Worm (Caenorhabditis elegans) whole organism, mixed stage, embryonic: ENCODE results near the gene slc-25A10.

Experiments
- M03D4.4 ChIP-seq: sonication (generic microtip); optimal IDR thresholded peaks from 2 replicates; lab custom pipeline; 2017; ENCODE audit warnings: mild to moderate bottlenecking, missing genetic modification characterization, missing compliant biosample characterization
- blmp-1 ChIP-seq: fragments of 150-350 bp; optimal IDR thresholded peaks from 2 replicates; lab custom pipeline; 2014; ENCODE audit warnings: missing biosample characterization, missing genetic modification characterization
- ceh-39 ChIP-seq: fragments of 150-350 bp; optimal IDR thresholded peaks from 2 replicates; lab custom pipeline; 2014; ENCODE audit warnings: missing biosample characterization, missing genetic modification characterization
- ceh-43 ChIP-seq: fragments of 200-800 bp; sonication (Bioruptor generic); optimal IDR thresholded peaks from 2 replicates; lab custom pipeline; 2018; ENCODE audit warnings: mild to moderate bottlenecking, missing genetic modification characterization, moderate library complexity, missing compliant biosample characterization
- ces-1 ChIP-seq: fragments of 150-350 bp; optimal IDR thresholded peaks from 2 replicates; lab custom pipeline; 2014; ENCODE audit warnings: missing biosample characterization, missing genetic modification reagents, missing genetic modification characterization
- cnd-1 ChIP-seq: fragments of 200-800 bp; sonication (Bioruptor generic); optimal IDR thresholded peaks from 2 replicates; lab custom pipeline; 2018; ENCODE audit warnings: mild to moderate bottlenecking, missing genetic modification characterization, missing compliant biosample characterization
- drap-1 ChIP-seq: fragments of 200-800 bp; sonication (Bioruptor generic); optimal IDR thresholded peaks from 3 replicates; lab custom pipeline; 2018; ENCODE audit warnings: mild to moderate bottlenecking, missing genetic modification characterization, missing compliant biosample characterization
- elt-1 ChIP-seq: sonication (generic microtip); optimal IDR thresholded peaks from 2 replicates; lab custom pipeline; 2017; ENCODE audit warnings: missing genetic modification characterization, mild to moderate bottlenecking, missing compliant biosample characterization, antibody characterized with exemption, moderate library complexity, borderline replicate concordance; ENCODE audit not compliant: insufficient read depth
- elt-3 ChIP-seq: fragments of 150-350 bp; optimal IDR thresholded peaks from 2 replicates; lab custom pipeline; 2014; ENCODE audit warnings: missing biosample characterization, missing genetic modification characterization
- flh-1 ChIP-seq: fragments of 200-800 bp; sonication (Bioruptor generic); optimal IDR thresholded peaks from 2 replicates; lab custom pipeline; 2018; ENCODE audit warnings: mild to moderate bottlenecking, missing genetic modification characterization, moderate library complexity, missing compliant biosample characterization
- ham-2 ChIP-seq: fragments of 200-800 bp; sonication (Bioruptor generic); optimal IDR thresholded peaks from 2 replicates; lab custom pipeline; 2018; ENCODE audit warnings: mild to moderate bottlenecking, missing genetic modification characterization, missing compliant biosample characterization
- lin-13 ChIP-seq: fragments of 150-350 bp; optimal IDR thresholded peaks from 2 replicates; lab custom pipeline; 2014; ENCODE audit warnings: missing biosample characterization, missing genetic modification characterization
- lin-32 ChIP-seq: fragments of 200-800 bp; sonication (Bioruptor generic); optimal IDR thresholded peaks from 2 replicates; lab custom pipeline; 2018; ENCODE audit warnings: mild to moderate bottlenecking, missing genetic modification characterization, missing compliant biosample characterization
- lsy-2 ChIP-seq: fragments of 150-350 bp; optimal IDR thresholded peaks from 2 replicates; lab custom pipeline; 2014; ENCODE audit warnings: missing biosample characterization, missing genetic modification characterization
- mep-1 ChIP-seq: fragments of 150-350 bp; optimal IDR thresholded peaks from 2 replicates; lab custom pipeline; 2017; ENCODE audit warnings: missing biosample characterization, missing genetic modification reagents, missing genetic modification characterization, inconsistent platforms
- mls-2 ChIP-seq: sonication (generic microtip); optimal IDR thresholded peaks from 2 replicates; lab custom pipeline; 2016; ENCODE audit warnings: mild to moderate bottlenecking, missing genetic modification characterization, moderate library complexity, missing compliant biosample characterization
- nhr-12 ChIP-seq: fragments of 150-350 bp; optimal IDR thresholded peaks from 2 replicates; lab custom pipeline; 2014; ENCODE audit warnings: missing biosample characterization, missing genetic modification characterization
- nhr-237 ChIP-seq: fragments of 150-350 bp; optimal IDR thresholded peaks from 2 replicates; lab custom pipeline; 2014; ENCODE audit warnings: missing biosample characterization, missing genetic modification characterization
- nhr-76 ChIP-seq: sonication (generic microtip); optimal IDR thresholded peaks from 2 replicates; lab custom pipeline; 2017; ENCODE audit warnings: missing biosample characterization, missing genetic modification characterization
- pha-4 ChIP-seq: fragments of 150-350 bp; optimal IDR thresholded peaks from 2 replicates; lab custom pipeline; 2018; ENCODE audit warnings: missing biosample characterization, missing genetic modification reagents, missing genetic modification characterization
- snpc-4 ChIP-seq: fragments of 150-350 bp; optimal IDR thresholded peaks from 2 replicates; lab custom pipeline; 2014; ENCODE audit warnings: missing biosample characterization, missing genetic modification characterization
- sptf-1 ChIP-seq: sonication (generic microtip); optimal IDR thresholded peaks from 2 replicates; lab custom pipeline; 2017; ENCODE audit warnings: mild to moderate bottlenecking, missing genetic modification characterization, moderate library complexity, missing compliant biosample characterization
- tbx-8 ChIP-seq: fragments of 200-800 bp; sonication (Bioruptor generic); optimal IDR thresholded peaks from 2 replicates; lab custom pipeline; 2018; ENCODE audit warnings: mild to moderate bottlenecking, missing genetic modification characterization, moderate library complexity, missing compliant biosample characterization
- unc-120 ChIP-seq: sonication (generic microtip); optimal IDR thresholded peaks from 2 replicates; lab custom pipeline; 2017; ENCODE audit warnings: missing genetic modification characterization, missing compliant biosample characterization; ENCODE audit not compliant: poor library complexity, severe bottlenecking
- unc-39 ChIP-seq: fragments of 150-350 bp; optimal IDR thresholded peaks from 2 replicates; lab custom pipeline; 2014; ENCODE audit warnings: missing biosample characterization, missing genetic modification characterization
- unc-62 ChIP-seq: fragments of 150-350 bp; optimal IDR thresholded peaks from 2 replicates; lab custom pipeline; 2014; ENCODE audit warnings: missing biosample characterization, missing genetic modification reagents, missing genetic modification characterization
- zip-8 ChIP-seq: fragments of 150-350 bp; optimal IDR thresholded peaks from 2 replicates; lab custom pipeline; 2014; ENCODE audit warnings: missing biosample characterization, missing genetic modification characterization
- ztf-11 ChIP-seq: fragments of 150-350 bp; optimal IDR thresholded peaks from 2 replicates; lab custom pipeline; 2014; ENCODE audit warnings: missing biosample characterization, missing genetic modification characterization

slc-25A10 gene

DNA sequence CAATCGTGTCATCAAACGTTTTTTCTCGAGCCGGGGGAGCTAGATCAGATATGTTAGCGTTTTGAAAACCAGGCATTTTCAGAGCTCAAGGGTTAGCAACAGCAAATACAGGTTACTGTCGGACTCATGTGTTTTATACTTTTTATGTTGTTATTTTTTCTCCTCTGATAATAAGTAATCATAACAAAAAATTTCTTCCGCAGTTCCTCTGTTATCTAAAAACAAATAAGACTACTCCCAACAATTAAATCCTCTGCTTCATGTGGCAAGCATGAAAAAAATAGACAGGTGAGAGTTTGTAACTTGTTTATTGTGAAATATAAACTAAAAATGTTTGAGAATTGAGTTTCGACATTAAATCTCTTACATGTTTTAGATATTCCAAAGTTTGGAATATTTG is 6.9 kb downstream of the slc-25A10 start, which contains the start of gene smf-2:
TSS of gene smf-2 (minus strand) at position 101 of the 400 bp plus-strand sequence.
- no peak for TF ChIP-seq nhr-76 (tag; lab: Kevin White, UChicago)
- TF ChIP-seq ztf-11 = no peak
- no peak for TF ChIP-seq ham-2 (GFP tag; lab: Kevin White, UChicago)
- no peak for TF ChIP-seq lin-13 (tag; lab: Kevin White, UChicago)

DNA sequence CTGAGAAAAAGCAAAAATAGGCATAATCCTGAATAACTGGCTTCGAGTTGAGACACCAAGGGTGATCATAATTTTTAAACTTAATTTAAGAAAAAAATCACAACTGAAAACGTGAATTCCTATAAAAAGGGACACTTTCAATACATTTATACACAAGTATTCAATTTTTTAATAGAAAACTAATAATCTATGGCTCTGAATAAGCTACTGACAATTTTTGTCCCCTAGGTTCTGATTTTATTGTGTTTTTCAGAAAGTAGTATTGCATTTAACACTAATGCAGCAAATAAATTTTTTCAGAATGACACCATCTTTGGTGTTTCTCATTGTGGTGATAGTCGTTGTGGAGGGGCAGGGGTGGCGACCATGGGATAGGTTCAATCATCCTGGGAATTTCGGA is 12.2 kb downstream of the slc-25A10 start, which contains the start of gene nas-11:
TSS of gene nas-11 (plus strand) at position 301 of the 400 bp plus-strand sequence.
- TF ChIP-seq lin-13 (tag; lab: Kevin White, UChicago) = no peak
- TF ChIP-seq nhr-237 (tag; lab: Kevin White, UChicago) = no peak
- TF ChIP-seq elt-3 = no peak
- no peak for TF ChIP-seq unc-120 (tag; lab: Kevin White, UChicago)
- TF ChIP-seq blmp-1 (tag; lab: Kevin White, UChicago) = no peak
- no peak for TF ChIP-seq drap-1 (GFP tag; lab: Kevin White, UChicago)
- TF ChIP-seq zip-8 (tag; lab: Kevin White, UChicago) = no peak
- no peak for TF ChIP-seq unc-62
- no peak for TF ChIP-seq mls-2
- TF ChIP-seq tbx-8 (GFP tag; lab: Kevin White, UChicago) = no peak

DNA sequence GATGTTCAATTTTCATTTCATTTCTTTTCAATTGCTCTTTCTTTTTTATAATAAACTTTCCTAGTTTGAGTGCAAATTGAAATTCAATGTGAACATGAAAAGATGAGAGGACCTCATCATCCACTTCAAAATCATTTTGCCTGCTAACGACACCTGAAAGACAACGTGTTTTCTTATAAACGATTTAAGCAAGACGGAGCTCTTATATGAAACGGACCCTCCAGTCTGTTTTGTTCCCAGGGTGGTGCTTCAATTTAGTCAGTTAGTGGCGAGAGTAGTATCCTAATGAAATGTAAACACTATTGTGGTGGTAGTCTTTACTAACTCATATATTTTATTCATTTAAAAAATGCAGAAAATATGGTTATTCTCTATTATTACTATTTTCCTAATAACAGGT is 16.2 kb downstream of the slc-25A10 start, which contains the start of gene acr-3:
TSS of gene acr-3 (plus strand) at position 301 of the 400 bp plus-strand sequence.
- TF ChIP-seq mls-2 (no peak), snpc-4 (tag; lab: Kevin White, UChicago) (no peak), ces-1 (GFP tag; lab: Kevin White, UChicago) (no peak), cnd-1 (no peak), pha-4 (tag; lab: Kevin White, UChicago) (no peak), nhr-237 (tag; lab: Kevin White, UChicago) (no peak), tbx-8 (GFP tag; lab: Kevin White, UChicago) (no peak), nhr-12 (tag; lab: Kevin White, UChicago) (no peak)
- TF ChIP-seq, all 35 proteins: peak for 0

DNA sequence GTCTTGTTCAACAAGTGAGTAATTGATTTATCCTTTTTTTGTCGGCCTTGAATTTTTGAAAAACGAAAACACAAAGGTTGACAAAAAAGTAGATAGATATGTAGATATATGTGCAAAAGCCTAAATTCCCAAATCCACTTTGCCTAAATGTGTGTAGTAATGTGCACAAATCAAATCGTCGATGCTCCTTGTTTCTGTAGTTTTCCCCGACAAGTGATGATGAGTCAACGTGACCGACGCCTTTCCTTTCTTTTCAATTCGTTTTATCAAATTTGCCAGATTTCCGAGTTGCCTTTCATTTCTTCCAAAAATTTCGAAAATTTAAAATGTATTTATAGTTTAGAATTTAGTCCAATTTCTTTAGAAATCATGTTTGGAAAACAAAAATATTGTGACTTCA is 20.3 kb downstream of the slc-25A10 start:
- TF ChIP-seq lin-32 (GFP tag; lab: Kevin White, UChicago) = no peak
- peak; percentile 91 for TF ChIP-seq ces-1 (GFP tag; lab: Kevin White, UChicago)

DNA sequence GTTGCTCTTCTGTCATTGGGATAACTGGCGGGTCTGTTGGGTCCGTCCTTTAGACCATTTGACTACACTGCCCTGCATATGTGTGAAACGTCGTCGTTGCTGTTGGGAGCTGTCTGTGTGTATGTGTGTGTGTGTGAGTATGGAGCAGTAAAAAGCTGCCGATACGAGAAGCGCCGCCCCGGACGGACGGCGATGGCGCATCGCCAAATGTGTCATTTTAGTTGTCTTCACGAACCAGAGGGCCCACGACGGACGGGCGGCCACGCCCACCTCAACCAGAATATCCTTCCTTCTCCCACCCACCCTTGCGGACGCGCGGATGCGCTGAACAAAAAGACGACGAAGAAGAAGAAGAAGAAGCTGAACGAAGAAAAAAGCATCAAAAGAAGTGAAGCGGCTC is 23.2 kb downstream of the slc-25A10 start, which contains the start of gene acr-2:
TSS of gene acr-2 (plus strand) at position 301 of the 400 bp plus-strand sequence.
- TF ChIP-seq snpc-4 (tag; lab: Kevin White, UChicago) (no peak), ceh-39 (tag; lab: Kevin White, UChicago) (no peak), sptf-1 (tag; lab: Kevin White, UChicago) (no peak), flh-1 (GFP tag; lab: Kevin White, UChicago) (no peak), lin-32 (GFP tag; lab: Kevin White, UChicago) (no peak), lsy-2 (tag; lab: Kevin White, UChicago) (no peak), zip-8 (tag; lab: Kevin White, UChicago) (no peak), ces-1 (GFP tag; lab: Kevin White, UChicago) (no peak), unc-39 (tag; lab: Kevin White, UChicago) (no peak), M03D4.4 (no peak), nhr-12 (tag; lab: Kevin White, UChicago) (no peak), unc-120 (tag; lab: Kevin White, UChicago) (no peak)

DNA sequence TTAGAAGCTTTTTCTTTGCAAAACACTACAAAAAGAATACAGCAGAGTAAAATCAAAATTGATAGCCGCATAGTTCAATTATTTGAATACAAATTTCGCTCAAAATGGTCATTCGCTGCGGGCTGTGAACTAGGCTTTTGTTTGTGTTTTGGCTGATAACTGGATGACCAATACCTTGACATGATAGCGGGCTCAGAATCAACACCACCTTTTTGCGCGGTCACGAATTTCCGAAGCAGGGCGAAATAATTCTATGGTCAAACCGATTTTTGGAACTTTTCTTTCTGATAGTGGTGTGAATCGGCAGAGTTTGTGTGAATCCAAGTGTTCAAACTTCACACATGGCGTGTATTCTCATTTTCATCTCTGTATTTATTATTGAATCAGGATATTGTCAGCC is 27.2 kb downstream of the slc-25A10 start, which contains the start of the genes F38B6.7 and F38B6.2:
TSS of gene F38B6.7 (minus strand) at position 101 of the 400 bp plus-strand sequence.
TSS of gene F38B6.2 (plus strand) at position 267 of the 400 bp plus-strand sequence.
- no peak for TF ChIP-seq zip-8 (tag; lab: Kevin White, UChicago)
- TF ChIP-seq lin-13 (tag; lab: Kevin White, UChicago) = no peak
- TF ChIP-seq nhr-237 (tag; lab: Kevin White, UChicago) = no peak
- TF ChIP-seq snpc-4 (tag; lab: Kevin White, UChicago) = no peak
- TF ChIP-seq mep-1 (tag; lab: Kevin White, UChicago) = no peak
- no peak for TF ChIP-seq nhr-12 (tag; lab: Kevin White, UChicago)
- no peak for TF ChIP-seq sptf-1 (tag; lab: Kevin White, UChicago)
- no peak for TF ChIP-seq ztf-11
- no peak for TF ChIP-seq drap-1 (GFP tag; lab: Kevin White, UChicago)
- TF ChIP-seq ceh-43 = no peak
- no peak for TF ChIP-seq unc-39 (tag; lab: Kevin White, UChicago)
- no peak for TF ChIP-seq tbx-8 (GFP tag; lab: Kevin White, UChicago)
- TF ChIP-seq elt-1 (tag; lab: Kevin White, UChicago) = no peak
